Fruit fly (Drosophila melanogaster) whole organism, embryonic: ENCODE measurements around the gene CG5500.

Experiments used
- Abd-B ChIP-seq: fragments of 200-800 bp; sonication (Bioruptor generic); optimal IDR thresholded peaks from 2 replicates; lab custom pipeline; 2018; ENCODE audit warnings: missing biosample characterization, mild to moderate bottlenecking, missing genetic modification characterization, moderate library complexity
- Atf3 ChIP-seq: fragments of 200-800 bp; sonication (Bioruptor generic); optimal IDR thresholded peaks from 3 replicates; lab custom pipeline; 2016; ENCODE audit warnings: missing biosample characterization, missing genetic modification characterization
- B-H2 ChIP-seq: fragments of 200-800 bp; sonication (Bioruptor generic); optimal IDR thresholded peaks from 2 replicates; lab custom pipeline; 2018; ENCODE audit warnings: missing biosample characterization, mild to moderate bottlenecking, missing genetic modification characterization
- CG1024 ChIP-seq: fragments of 200-800 bp; sonication (Bioruptor generic); IDR thresholded peaks from 2 replicates; pipeline ENCODE4 v1.3.6; 2022; ENCODE audit warnings: missing biosample characterization, missing genetic modification characterization
- CG11456 ChIP-seq: fragments of 200-800 bp; sonication (Bioruptor generic); IDR thresholded peaks from 3 replicates; pipeline ENCODE4 v1.3.6; 2022; ENCODE audit warnings: missing biosample characterization, missing genetic modification characterization
- CG11723 ChIP-seq: fragments of 200-800 bp; sonication (Bioruptor generic); optimal IDR thresholded peaks from 2 replicates; lab custom pipeline; 2017; ENCODE audit warnings: missing biosample characterization, mild to moderate bottlenecking, missing genetic modification characterization
- CG12391 ChIP-seq: fragments of 200-800 bp; sonication (Bioruptor generic); optimal IDR thresholded peaks from 3 replicates; lab custom pipeline; 2018; ENCODE audit warnings: missing biosample characterization, mild to moderate bottlenecking, missing genetic modification characterization, moderate library complexity
- CG13775 ChIP-seq: fragments of 200-800 bp; sonication (Bioruptor generic); optimal IDR thresholded peaks from 3 replicates; lab custom pipeline; 2017; ENCODE audit warnings: missing biosample characterization, mild to moderate bottlenecking, missing genetic modification characterization
- CG15269 ChIP-seq: fragments of 200-800 bp; sonication (Bioruptor generic); optimal IDR thresholded peaks from 2 replicates; lab custom pipeline; 2018; ENCODE audit warnings: missing biosample characterization, mild to moderate bottlenecking, missing genetic modification characterization, moderate library complexity
- CG15601 ChIP-seq: fragments of 200-800 bp; sonication (Bioruptor generic); optimal IDR thresholded peaks from 3 replicates; lab custom pipeline; 2019; ENCODE audit warnings: missing biosample characterization, mild to moderate bottlenecking, missing genetic modification characterization, moderate library complexity
- CG15696 ChIP-seq: fragments of 200-800 bp; sonication (Bioruptor generic); optimal IDR thresholded peaks from 2 replicates; lab custom pipeline; 2019; ENCODE audit warnings: missing biosample characterization, mild to moderate bottlenecking, missing genetic modification characterization, moderate library complexity
- CG1602 ChIP-seq: fragments of 200-800 bp; sonication (Bioruptor generic); optimal IDR thresholded peaks from 3 replicates; lab custom pipeline; 2016; ENCODE audit warnings: missing biosample characterization, missing genetic modification characterization
- CG17612 ChIP-seq: fragments of 200-800 bp; sonication (Bioruptor generic); IDR thresholded peaks from 2 replicates; pipeline ENCODE4 v1.3.6; 2022; ENCODE audit warnings: missing biosample characterization, missing genetic modification characterization
- CG1792 ChIP-seq: fragments of 200-800 bp; sonication (Bioruptor generic); optimal IDR thresholded peaks from 2 replicates; lab custom pipeline; 2016; ENCODE audit warnings: missing biosample characterization, missing genetic modification characterization
- CG1832 ChIP-seq: fragments of 200-800 bp; sonication (Bioruptor generic); optimal IDR thresholded peaks from 2 replicates; lab custom pipeline; 2017; ENCODE audit warnings: missing biosample characterization, mild to moderate bottlenecking, missing genetic modification characterization, inconsistent platforms
- CG2199 ChIP-seq: fragments of 200-800 bp; sonication (Bioruptor generic); IDR thresholded peaks from 3 replicates; pipeline ENCODE4 v1.3.6; 2022; ENCODE audit warnings: missing biosample characterization, missing genetic modification characterization
- CG32532 ChIP-seq: fragments of 200-800 bp; sonication (Bioruptor generic); IDR thresholded peaks from 2 replicates; pipeline ENCODE4 v1.3.6; 2022; ENCODE audit warnings: missing biosample characterization, missing genetic modification characterization
- CG34224 ChIP-seq: fragments of 200-800 bp; sonication (Bioruptor generic); IDR thresholded peaks from 3 replicates; pipeline ENCODE4 v1.3.6; 2022; ENCODE audit warnings: missing biosample characterization, missing genetic modification characterization; ENCODE audit not compliant: partially characterized antibody
- CG34422 ChIP-seq: fragments of 200-800 bp; sonication (Bioruptor generic); IDR thresholded peaks from 3 replicates; pipeline ENCODE4 v1.3.6; 2022; ENCODE audit warnings: missing biosample characterization, missing genetic modification characterization
- CG3838 ChIP-seq: fragments of 200-800 bp; sonication (Bioruptor generic); optimal IDR thresholded peaks from 3 replicates; lab custom pipeline; 2016; ENCODE audit warnings: missing biosample characterization, missing genetic modification characterization
- CG4282 ChIP-seq: fragments of 200-800 bp; sonication (Bioruptor generic); optimal IDR thresholded peaks from 2 replicates; lab custom pipeline; 2016; ENCODE audit warnings: missing biosample characterization, missing genetic modification characterization
- CG9876 ChIP-seq: fragments of 200-800 bp; sonication (Bioruptor generic); optimal IDR thresholded peaks from 2 replicates; lab custom pipeline; 2016; ENCODE audit warnings: missing biosample characterization, missing genetic modification characterization
- CHES-1-like ChIP-seq: fragments of 200-800 bp; sonication (Bioruptor generic); optimal IDR thresholded peaks from 2 replicates; lab custom pipeline; 2016; ENCODE audit warnings: missing biosample characterization, missing genetic modification characterization
- Dp ChIP-seq: fragments of 200-800 bp; sonication (Bioruptor generic); optimal IDR thresholded peaks from 2 replicates; lab custom pipeline; 2018; ENCODE audit warnings: missing biosample characterization, mild to moderate bottlenecking, missing genetic modification characterization, moderate library complexity
- Drgx ChIP-seq: fragments of 200-800 bp; sonication (Bioruptor generic); IDR thresholded peaks from 2 replicates; pipeline ENCODE4 v1.3.6; 2022; ENCODE audit warnings: missing biosample characterization, missing genetic modification characterization
- Ets65A ChIP-seq: fragments of 200-800 bp; sonication (Bioruptor generic); peaks from one replicate; lab custom pipeline; 2016; ENCODE audit warnings: missing biosample characterization, missing genetic modification characterization
- HHEX ChIP-seq: fragments of 200-800 bp; sonication (Bioruptor generic); optimal IDR thresholded peaks from 3 replicates; lab custom pipeline; 2017; ENCODE audit warnings: missing biosample characterization, mild to moderate bottlenecking, missing genetic modification characterization, missing genetic modification reagents
- HLHmδ ChIP-seq: fragments of 200-800 bp; sonication (Bioruptor generic); optimal IDR thresholded peaks from 2 replicates; lab custom pipeline; 2018; ENCODE audit warnings: missing biosample characterization, mild to moderate bottlenecking, missing genetic modification characterization, moderate library complexity
- MESR4 ChIP-seq: fragments of 200-800 bp; sonication (Bioruptor generic); optimal IDR thresholded peaks from 2 replicates; lab custom pipeline; 2018; ENCODE audit warnings: missing biosample characterization, mild to moderate bottlenecking, missing genetic modification characterization, moderate library complexity
- Max ChIP-seq: fragments of 200-800 bp; sonication (Bioruptor generic); optimal IDR thresholded peaks from 2 replicates; lab custom pipeline; 2016; ENCODE audit warnings: missing biosample characterization, mild to moderate bottlenecking, missing genetic modification characterization
- Ptx1 ChIP-seq: fragments of 200-800 bp; sonication (Bioruptor generic); IDR thresholded peaks from 2 replicates; pipeline ENCODE4 v1.3.6; 2022; ENCODE audit warnings: missing biosample characterization, missing genetic modification characterization
- Side ChIP-seq: fragments of 200-800 bp; sonication (Bioruptor generic); optimal IDR thresholded peaks from 2 replicates; lab custom pipeline; 2016; ENCODE audit warnings: missing biosample characterization, missing genetic modification characterization
- Sox100B ChIP-seq: fragments of 200-800 bp; sonication (Bioruptor generic); optimal IDR thresholded peaks from 3 replicates; lab custom pipeline; 2018; ENCODE audit warnings: missing biosample characterization, mild to moderate bottlenecking, missing genetic modification characterization
- Sry-δ ChIP-seq: fragments of 200-800 bp; sonication (Bioruptor generic); optimal IDR thresholded peaks from 2 replicates; lab custom pipeline; 2016; ENCODE audit warnings: missing biosample characterization, missing genetic modification characterization
- Ssrp ChIP-seq: fragments of 200-800 bp; sonication (Bioruptor generic); optimal IDR thresholded peaks from 2 replicates; lab custom pipeline; 2018; ENCODE audit warnings: missing biosample characterization, mild to moderate bottlenecking, missing genetic modification characterization, moderate library complexity
- al ChIP-seq: fragments of 200-800 bp; sonication (Bioruptor generic); IDR thresholded peaks from 2 replicates; pipeline ENCODE4 v1.3.6; 2022; ENCODE audit warnings: missing biosample characterization, missing genetic modification characterization
- ara ChIP-seq: fragments of 200-800 bp; sonication (Bioruptor generic); IDR thresholded peaks from 2 replicates; pipeline ENCODE4 v1.3.6; 2022; ENCODE audit warnings: missing biosample characterization, missing genetic modification characterization
- ase ChIP-seq: fragments of 200-800 bp; sonication (Bioruptor generic); IDR thresholded peaks from 3 replicates; pipeline ENCODE4 v1.3.6; 2022; ENCODE audit warnings: missing biosample characterization, missing genetic modification characterization
- az2 ChIP-seq: fragments of 200-800 bp; sonication (Bioruptor generic); optimal IDR thresholded peaks from 3 replicates; lab custom pipeline; 2016; ENCODE audit warnings: missing biosample characterization, missing genetic modification characterization
- bowl ChIP-seq: fragments of 200-800 bp; sonication (Bioruptor generic); IDR thresholded peaks from 2 replicates; pipeline ENCODE4 v1.3.6; 2022; ENCODE audit warnings: missing biosample characterization, missing genetic modification characterization
- corto ChIP-seq: fragments of 200-800 bp; sonication (Bioruptor generic); optimal IDR thresholded peaks from 2 replicates; lab custom pipeline; 2016; ENCODE audit warnings: missing biosample characterization, mild to moderate bottlenecking, missing genetic modification characterization, moderate library complexity
- cwo ChIP-seq: fragments of 200-800 bp; sonication (Bioruptor generic); optimal IDR thresholded peaks from 3 replicates; lab custom pipeline; 2017; ENCODE audit warnings: missing biosample characterization, missing genetic modification characterization, mild to moderate bottlenecking, moderate library complexity, missing genetic modification reagents
- grau ChIP-seq: fragments of 200-800 bp; optimal IDR thresholded peaks from 3 replicates; lab custom pipeline; 2019; ENCODE audit warnings: missing biosample characterization, mild to moderate bottlenecking, missing genetic modification characterization, moderate library complexity
- nau ChIP-seq: fragments of 200-800 bp; sonication (Bioruptor generic); optimal IDR thresholded peaks from 3 replicates; lab custom pipeline; 2017; ENCODE audit warnings: missing biosample characterization, mild to moderate bottlenecking, missing genetic modification characterization, missing genetic modification reagents
- oc ChIP-seq: fragments of 200-800 bp; sonication (Bioruptor generic); optimal IDR thresholded peaks from 2 replicates; lab custom pipeline; 2018; ENCODE audit warnings: missing biosample characterization, mild to moderate bottlenecking, missing genetic modification characterization, moderate library complexity
- psq ChIP-seq: fragments of 200-800 bp; sonication (Bioruptor generic); optimal IDR thresholded peaks from 2 replicates; lab custom pipeline; 2017; ENCODE audit warnings: missing biosample characterization, missing genetic modification characterization
- rib ChIP-seq: fragments of 200-800 bp; sonication (Bioruptor generic); IDR thresholded peaks from 2 replicates; pipeline ENCODE4 v1.3.6; 2022; ENCODE audit warnings: missing biosample characterization, missing genetic modification characterization
- sens ChIP-seq: fragments of 200-800 bp; sonication (Bioruptor generic); peaks from one replicate; lab custom pipeline; 2016; ENCODE audit warnings: missing biosample characterization, missing genetic modification characterization
- tx ChIP-seq: fragments of 200-800 bp; sonication (Bioruptor generic); optimal IDR thresholded peaks from 2 replicates; lab custom pipeline; 2016; ENCODE audit warnings: missing biosample characterization, missing genetic modification characterization
- usp ChIP-seq: fragments of >200 bp; optimal IDR thresholded peaks from 2 replicates; lab custom pipeline; 2017; ENCODE audit warnings: missing biosample characterization, missing genetic modification characterization

The CG5500 gene

DNA sequence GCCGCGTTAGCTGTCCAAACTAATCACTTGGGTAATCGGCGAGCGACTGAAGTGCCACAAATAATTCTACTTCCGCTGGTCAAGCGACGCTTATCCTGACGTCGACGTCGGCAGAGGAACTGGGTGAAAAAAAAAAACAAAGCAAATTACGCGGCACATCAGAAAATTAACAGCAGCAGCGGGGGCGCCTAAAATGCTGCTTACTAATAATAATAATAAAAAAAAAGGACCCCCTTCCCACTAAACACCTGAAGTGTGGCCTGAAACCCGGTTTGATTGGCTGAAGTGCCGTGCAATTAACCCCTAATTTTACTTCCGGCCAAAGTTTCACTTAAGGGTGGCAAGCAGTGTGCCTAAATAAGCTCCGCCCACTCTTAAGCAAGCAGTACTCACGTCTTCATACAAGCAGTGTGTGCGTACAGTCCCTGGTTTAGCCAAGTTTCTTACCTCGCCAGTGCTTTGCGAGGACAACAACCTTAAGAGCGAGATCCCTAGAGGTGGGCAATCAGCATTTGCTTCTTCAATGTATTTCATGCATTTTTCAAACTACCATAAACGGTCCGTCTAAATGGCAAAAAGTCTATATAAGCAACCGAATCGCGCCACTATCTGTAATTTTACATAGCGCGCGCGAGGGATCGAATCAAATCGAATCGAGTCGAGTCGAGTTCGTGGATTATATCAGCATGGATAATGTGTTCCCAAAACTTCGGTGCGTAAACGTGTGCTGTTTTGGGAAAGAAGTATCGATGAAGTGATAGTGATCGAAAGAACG lies 4.9 kb downstream of the CG5500 start, which contains the start of the genes ro and T48:
Gene ro, minus strand, starts transcription at position 51 of the 775 bp plus-strand sequence.
Gene T48, plus strand, starts transcription at position 614 of the 775 bp plus-strand sequence.
- TF ChIP-seq Sox100B (GFP tag; lab: Kevin White, UChicago) = no peak
- no peak for TF ChIP-seq CG3838 (GFP tag; lab: Kevin White, UChicago)
- TF ChIP-seq Max (GFP tag; lab: Kevin White, UChicago) = no peak
- no peak for TF ChIP-seq HHEX (GFP tag; lab: Kevin White, UChicago)
- TF ChIP-seq Sry-δ (GFP tag; lab: Kevin White, UChicago) = peak; percentile 99
- no peak for TF ChIP-seq Drgx
- TF ChIP-seq CHES-1-like = peak; percentile 82
- TF ChIP-seq CG12391 (tag; lab: Kevin White, UChicago) = peak; percentile 52
- peak; percentile 41 for TF ChIP-seq grau
- TF ChIP-seq CG17612 (GFP tag; lab: Robert Waterston, UW) = no peak
- TF ChIP-seq CG13775 (GFP tag; lab: Kevin White, UChicago) = peak; percentile 54
- TF ChIP-seq nau = no peak
- TF ChIP-seq Ssrp (tag; lab: Kevin White, UChicago) = no peak
- TF ChIP-seq CG1832 (GFP tag; lab: Kevin White, UChicago) = no peak
- TF ChIP-seq ara (GFP tag; lab: Robert Waterston, UW) = no peak
- peak; percentile 87 for TF ChIP-seq sens (GFP tag; lab: Kevin White, UChicago)
- TF ChIP-seq CG9876 (GFP tag; lab: Kevin White, UChicago) = peak; percentile 77
- peak; percentile 67 for TF ChIP-seq Ptx1
- TF ChIP-seq al (GFP tag; lab: Robert Waterston, UW) = no peak
- TF ChIP-seq tx = peak; percentile 17
- TF ChIP-seq CG2199 (GFP tag; lab: Robert Waterston, UW) = 0 out of 3 replicates have a peak, but pooled peaks have one; percentile 58
- peak; percentile 30 for TF ChIP-seq CG15696 (tag; lab: Kevin White, UChicago)
- TF ChIP-seq Abd-B (GFP tag; lab: Kevin White, UChicago) = peak; percentile 42
- peak; percentile 1 for TF ChIP-seq CG15269
- no peak; the same call in none of the 2 replicates for TF ChIP-seq CG32532 (GFP tag; lab: Robert Waterston, UW)
- TF ChIP-seq HLHmδ (GFP tag; lab: Kevin White, UChicago) = peak; percentile 5
- TF ChIP-seq CG34224 (GFP tag; lab: Robert Waterston, UW) = 0 out of 3 replicates have a peak, but pooled peaks have one; percentile 24
- TF ChIP-seq CG15601 (tag; lab: Kevin White, UChicago) = peak; percentile 62
- TF ChIP-seq bowl (GFP tag; lab: Robert Waterston, UW) = no peak
- peak; percentile 34 for TF ChIP-seq az2 (GFP tag; lab: Kevin White, UChicago)
- TF ChIP-seq CG11456 = peak; percentile 77; the same call in 2 of the 3 replicates
- peak; percentile 33 for TF ChIP-seq psq
- no peak for TF ChIP-seq CG1024
- TF ChIP-seq Atf3 (GFP tag; lab: Kevin White, UChicago) = peak; percentile 32
- peak; percentile 64 for TF ChIP-seq Side (GFP tag; lab: Kevin White, UChicago)
- TF ChIP-seq CG1602 = no peak
- TF ChIP-seq CG4282 = peak; percentile 84
- peak; percentile 80 for TF ChIP-seq Dp (GFP tag; lab: Kevin White, UChicago)
- TF ChIP-seq ase (GFP tag; lab: Robert Waterston, UW) = no peak
- peak; percentile 52 for TF ChIP-seq B-H2 (GFP tag; lab: Kevin White, UChicago)
- no peak for TF ChIP-seq corto (GFP tag; lab: Kevin White, UChicago)
- TF ChIP-seq usp (GFP tag; lab: Kevin White, UChicago) = no peak
- peak; percentile 34 for TF ChIP-seq MESR4 (GFP tag; lab: Kevin White, UChicago)
- no peak for TF ChIP-seq rib
- TF ChIP-seq CG34422 = peak; percentile 46; the same call in 1 of the 3 replicates
- TF ChIP-seq Ets65A (GFP tag; lab: Kevin White, UChicago) = peak; percentile 93
- no peak for TF ChIP-seq cwo (GFP tag; lab: Kevin White, UChicago)
- TF ChIP-seq oc (tag; lab: Kevin White, UChicago) = peak; percentile 56
- TF ChIP-seq CG1792 (GFP tag; lab: Kevin White, UChicago) = peak; percentile 9
- no peak for TF ChIP-seq CG11723 (GFP tag; lab: Kevin White, UChicago)
